Fruit fly (Drosophila melanogaster): ENCODE results near the gene to.

DNA sequence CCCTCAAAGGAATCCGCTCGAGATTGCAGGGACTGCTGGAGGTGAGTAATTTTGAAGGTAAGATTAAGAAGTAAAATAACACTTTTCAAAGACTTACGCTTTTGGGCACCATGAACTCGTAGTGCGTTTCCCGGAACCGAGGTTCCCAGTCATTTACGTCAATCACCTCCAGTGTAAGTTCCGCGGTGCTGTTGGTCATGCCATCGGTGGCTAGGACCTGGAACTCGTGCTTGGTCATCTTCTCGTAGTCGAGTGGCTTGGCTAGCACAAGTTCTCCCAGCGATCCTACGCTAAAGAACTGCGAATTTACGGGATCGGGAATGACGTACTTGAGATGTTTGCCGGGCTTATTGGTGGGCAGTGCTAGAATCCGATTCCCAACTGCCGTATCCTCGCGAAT lies 14.5 kb upstream of the to start:
- TF ChIP-seq CG10348 (GFP tag; IDR thresholded peaks at IDR 0.05) (no peak), gl (tag; optimal IDR thresholded peaks at IDR 0.05) (no peak), CG32121 (GFP tag; IDR thresholded peaks at IDR 0.05) (no peak), CG17806 (tag; optimal IDR thresholded peaks at IDR 0.05) (no peak), Ets98B (GFP tag; IDR thresholded peaks at IDR 0.05) (no peak), CG15710 (tag; optimal IDR thresholded peaks at IDR 0.05) (no peak), EcR (GFP tag; optimal IDR thresholded peaks at IDR 0.05) (no peak), CG9948 (tag; optimal IDR thresholded peaks at IDR 0.05) (no peak), Pif1A (GFP tag; optimal IDR thresholded peaks at IDR 0.05) (no peak), CG8301 (tag; optimal IDR thresholded peaks at IDR 0.05) (no peak), CG34367 (tag; optimal IDR thresholded peaks at IDR 0.05) (no peak), D1 (tag; optimal IDR thresholded peaks at IDR 0.05) (no peak)
